Worm (Caenorhabditis elegans) whole organism, L1 larva: ENCODE measurements around the gene col-168.

Source experiments
- ceh-82 ChIP-seq, 3 experiments: fragments of 150-350 bp in 1 of 3; sonication (generic microtip) in 2 of 3; optimal IDR thresholded peaks; 2 replicates each; lab custom pipeline; 2014 to 2017; ENCODE audit warnings: missing biosample characterization in 3 of 3, missing genetic modification characterization in 3 of 3
- dpl-1 ChIP-seq, 3 experiments: fragments of 150-350 bp in 2 of 3; sonication (generic microtip) in 1 of 3; optimal IDR thresholded peaks; 2 replicates each; lab custom pipeline; 2014 to 2017; ENCODE audit warnings: missing biosample characterization in 3 of 3, missing genetic modification characterization in 3 of 3, missing genetic modification reagents in 3 of 3
- nhr-90 ChIP-seq: sonication (generic microtip); optimal IDR thresholded peaks from 2 replicates; lab custom pipeline; 2016; ENCODE audit warnings: mild to moderate bottlenecking, missing genetic modification characterization, missing compliant biosample characterization; ENCODE audit not compliant: poor library complexity
- snpc-4 ChIP-seq: fragments of 150-350 bp; optimal IDR thresholded peaks from 2 replicates; lab custom pipeline; 2014; ENCODE audit warnings: missing biosample characterization, missing genetic modification characterization

- TF ChIP-seq dpl-1 (GFP tag; optimal IDR thresholded peaks at IDR 0.05; lab: Kevin White, UChicago) (no peak), nhr-90 (tag; lab: Kevin White, UChicago) (peak; percentile 40), snpc-4 (tag; lab: Kevin White, UChicago) (no peak), ceh-82 (tag; optimal IDR thresholded peaks at IDR 0.05; lab: Kevin White, UChicago) (no peak)
Observed at ce11 chrX:6320887-6321286, 5.3 kb upstream of the col-168 start.
